Worm (Caenorhabditis elegans) whole organism, L1 larva: Measurements from ENCODE around the gene lro-1.

ENCODE experiments used
- F16B12.6 ChIP-seq: fragments of 150-350 bp; optimal IDR thresholded peaks from 2 replicates; lab custom pipeline; 2014; ENCODE audit warnings: missing biosample characterization, missing genetic modification characterization
- Y116A8C.19 ChIP-seq: sonication (generic microtip); optimal IDR thresholded peaks from 2 replicates; lab custom pipeline; 2016; ENCODE audit warnings: missing compliant biosample characterization, missing genetic modification characterization, borderline replicate concordance
- aha-1 ChIP-seq: fragments of 150-350 bp; optimal IDR thresholded peaks from 2 replicates; lab custom pipeline; 2014; ENCODE audit warnings: missing biosample characterization, missing genetic modification characterization
- aly-2 ChIP-seq: fragments of 150-350 bp; optimal IDR thresholded peaks from 2 replicates; lab custom pipeline; 2014; ENCODE audit warnings: missing biosample characterization, missing genetic modification characterization
- ama-1 ChIP-seq: fragments of 150-350 bp; optimal IDR thresholded peaks from 2 replicates; lab custom pipeline; 2014
- blmp-1 ChIP-seq: fragments of 150-350 bp; optimal IDR thresholded peaks from 2 replicates; lab custom pipeline; 2014; ENCODE audit warnings: missing biosample characterization, missing genetic modification characterization
- ceh-8 ChIP-seq: fragments of 200-800 bp; sonication (Bioruptor generic); optimal IDR thresholded peaks from 2 replicates; lab custom pipeline; 2018; ENCODE audit warnings: mild to moderate bottlenecking, missing genetic modification characterization, moderate library complexity, missing compliant biosample characterization
- ceh-82 ChIP-seq, 3 experiments: fragments of 150-350 bp in 1 of 3; sonication (generic microtip) in 2 of 3; optimal IDR thresholded peaks; 2 replicates each; lab custom pipeline; 2014 to 2017; ENCODE audit warnings: missing biosample characterization in 3 of 3, missing genetic modification characterization in 3 of 3
- ceh-88 ChIP-seq: fragments of 200-800 bp; sonication (Bioruptor generic); IDR thresholded peaks from 2 replicates; pipeline ENCODE4 v1.3.6; 2022; ENCODE audit warnings: missing genetic modification characterization, missing compliant biosample characterization
- efl-3 ChIP-seq: fragments of 200-800 bp; sonication (Bioruptor generic); optimal IDR thresholded peaks from 2 replicates; lab custom pipeline; 2018; ENCODE audit warnings: mild to moderate bottlenecking, missing genetic modification characterization, missing compliant biosample characterization
- elt-2 ChIP-seq: sonication (generic microtip); optimal IDR thresholded peaks from 2 replicates; lab custom pipeline; 2016; ENCODE audit warnings: missing genetic modification characterization, mild to moderate bottlenecking, inconsistent platforms, missing compliant biosample characterization, missing genetic modification reagents
- elt-3 ChIP-seq, 6 experiments: fragments of 150-350 bp in 1 of 6; sonication (generic microtip); optimal IDR thresholded peaks; 2 replicates each; lab custom pipeline; 2017 to 2018; ENCODE audit warnings: missing biosample characterization in 6 of 6, missing genetic modification characterization in 6 of 6, inconsistent platforms in 1 of 6
- fkh-10 ChIP-seq: sonication (generic microtip); optimal IDR thresholded peaks from 2 replicates; lab custom pipeline; 2017; ENCODE audit warnings: missing biosample characterization, missing genetic modification reagents, missing genetic modification characterization
- fkh-8 ChIP-seq: sonication (generic microtip); optimal IDR thresholded peaks from 2 replicates; lab custom pipeline; 2016; ENCODE audit warnings: mild to moderate bottlenecking, missing genetic modification characterization, missing compliant biosample characterization
- fos-1 ChIP-seq: fragments of 150-350 bp; optimal IDR thresholded peaks from 2 replicates; lab custom pipeline; 2014; ENCODE audit warnings: missing biosample characterization, missing genetic modification characterization
- grh-1 ChIP-seq: fragments of 200-800 bp; sonication (Bioruptor generic); IDR thresholded peaks from 2 replicates; pipeline ENCODE4 v1.3.6; 2022; ENCODE audit warnings: missing genetic modification reagents, missing genetic modification characterization, missing compliant biosample characterization
- hlh-17 ChIP-seq: fragments of 200-800 bp; sonication (Bioruptor generic); optimal IDR thresholded peaks from 2 replicates; lab custom pipeline; 2018; ENCODE audit warnings: missing genetic modification characterization, mild to moderate bottlenecking, missing compliant biosample characterization, moderate library complexity, borderline replicate concordance
- irx-1 ChIP-seq: sonication (generic microtip); optimal IDR thresholded peaks from 2 replicates; lab custom pipeline; 2016; ENCODE audit warnings: missing genetic modification characterization, missing compliant biosample characterization
- isw-1 ChIP-seq: fragments of 200-800 bp; sonication (Bioruptor generic); IDR thresholded peaks from 2 replicates; pipeline ENCODE4 v1.3.6; 2022; ENCODE audit warnings: missing genetic modification characterization, missing compliant biosample characterization
- lin-13 ChIP-seq: fragments of 150-350 bp; optimal IDR thresholded peaks from 2 replicates; lab custom pipeline; 2014; ENCODE audit warnings: missing biosample characterization, missing genetic modification reagents, missing genetic modification characterization
- lin-14 ChIP-seq: fragments of 200-800 bp; sonication (Bioruptor generic); optimal IDR thresholded peaks from 2 replicates; lab custom pipeline; 2018; ENCODE audit warnings: mild to moderate bottlenecking, missing genetic modification characterization, moderate library complexity, missing compliant biosample characterization
- lin-15B ChIP-seq: fragments of 150-350 bp; sonication (generic microtip); optimal IDR thresholded peaks from 3 replicates; lab custom pipeline; 2014; ENCODE audit warnings: missing biosample characterization, missing genetic modification characterization
- lin-35 ChIP-seq, 2 experiments: fragments of 150-350 bp; optimal IDR thresholded peaks; 2 replicates each; lab custom pipeline; 2014; ENCODE audit warnings: missing biosample characterization in 2 of 2, missing genetic modification characterization in 2 of 2, missing genetic modification reagents in 2 of 2
- lin-39 ChIP-seq: fragments of 150-350 bp; optimal IDR thresholded peaks from 2 replicates; lab custom pipeline; 2014; ENCODE audit warnings: missing biosample characterization, missing genetic modification reagents, missing genetic modification characterization
- mab-9 ChIP-seq: fragments of 200-800 bp; sonication (Bioruptor generic); IDR thresholded peaks from 2 replicates; pipeline ENCODE4 v1.3.6; 2022; ENCODE audit warnings: missing genetic modification reagents, missing genetic modification characterization, missing compliant biosample characterization
- mdl-1 ChIP-seq, 2 experiments: fragments of 150-350 bp; optimal IDR thresholded peaks; 2 replicates each; lab custom pipeline; 2014 to 2017; ENCODE audit warnings: missing biosample characterization in 2 of 2, missing genetic modification characterization in 2 of 2, inconsistent platforms in 1 of 2
- mef-2 ChIP-seq: fragments of 150-350 bp; optimal IDR thresholded peaks from 2 replicates; lab custom pipeline; 2014; ENCODE audit warnings: missing biosample characterization, missing genetic modification characterization
- nhr-11 ChIP-seq: fragments of 150-350 bp; optimal IDR thresholded peaks from 2 replicates; lab custom pipeline; 2014; ENCODE audit warnings: missing biosample characterization, missing genetic modification characterization
- nhr-19 ChIP-seq: fragments of 200-800 bp; sonication (Bioruptor generic); conservative IDR thresholded peaks from 2 replicates; pipeline ENCODE4 v1.3.6; 2022; ENCODE audit warnings: missing genetic modification characterization, missing compliant biosample characterization
- nhr-20 ChIP-seq: sonication (generic microtip); optimal IDR thresholded peaks from 2 replicates; lab custom pipeline; 2016; ENCODE audit warnings: mild to moderate bottlenecking, missing genetic modification characterization, missing compliant biosample characterization
- nhr-47 ChIP-seq: sonication (generic microtip); optimal IDR thresholded peaks from 2 replicates; lab custom pipeline; 2016; ENCODE audit warnings: mild to moderate bottlenecking, missing genetic modification characterization, moderate library complexity, missing compliant biosample characterization
- nhr-71 ChIP-seq: sonication (generic microtip); optimal IDR thresholded peaks from 2 replicates; lab custom pipeline; 2016; ENCODE audit warnings: mild to moderate bottlenecking, missing genetic modification characterization, moderate library complexity, missing compliant biosample characterization
- nhr-77 ChIP-seq: fragments of 150-350 bp; optimal IDR thresholded peaks from 2 replicates; lab custom pipeline; 2014; ENCODE audit warnings: missing biosample characterization, missing genetic modification characterization
- nhr-85 ChIP-seq: sonication (generic microtip); peaks from one replicate; lab custom pipeline; 2016; ENCODE audit warnings: missing genetic modification characterization, inconsistent platforms, missing compliant biosample characterization
- nhr-90 ChIP-seq: sonication (generic microtip); optimal IDR thresholded peaks from 2 replicates; lab custom pipeline; 2016; ENCODE audit warnings: mild to moderate bottlenecking, missing genetic modification characterization, missing compliant biosample characterization; ENCODE audit not compliant: poor library complexity
- pag-3 ChIP-seq: sonication (generic microtip); optimal IDR thresholded peaks from 2 replicates; lab custom pipeline; 2017; ENCODE audit warnings: missing genetic modification characterization, mild to moderate bottlenecking, missing compliant biosample characterization, antibody characterized with exemption, borderline replicate concordance; ENCODE audit not compliant: insufficient read depth
- pax-3 ChIP-seq: fragments of 200-800 bp; sonication (Bioruptor generic); optimal IDR thresholded peaks from 2 replicates; lab custom pipeline; 2018; ENCODE audit warnings: mild to moderate bottlenecking, missing genetic modification characterization, moderate library complexity, missing compliant biosample characterization
- pqm-1 ChIP-seq: sonication (generic microtip); optimal IDR thresholded peaks from 3 replicates; lab custom pipeline; 2017; ENCODE audit warnings: missing biosample characterization, missing genetic modification characterization
- rnt-1 ChIP-seq: sonication (generic microtip); optimal IDR thresholded peaks from 2 replicates; lab custom pipeline; 2016; ENCODE audit warnings: mild to moderate bottlenecking, missing genetic modification characterization, moderate library complexity, missing compliant biosample characterization
- snpc-4 ChIP-seq: fragments of 150-350 bp; optimal IDR thresholded peaks from 2 replicates; lab custom pipeline; 2014; ENCODE audit warnings: missing biosample characterization, missing genetic modification characterization
- snu-23 ChIP-seq: sonication (generic microtip); optimal IDR thresholded peaks from 2 replicates; lab custom pipeline; 2016; ENCODE audit warnings: missing genetic modification characterization, missing compliant biosample characterization
- sox-4 ChIP-seq: sonication (generic microtip); optimal IDR thresholded peaks from 2 replicates; lab custom pipeline; 2016; ENCODE audit warnings: missing genetic modification characterization, missing compliant biosample characterization
- sptf-1 ChIP-seq: fragments of 150-350 bp; optimal IDR thresholded peaks from 2 replicates; lab custom pipeline; 2014; ENCODE audit warnings: missing biosample characterization, missing genetic modification characterization
- swsn-7 ChIP-seq: sonication (generic microtip); optimal IDR thresholded peaks from 2 replicates; lab custom pipeline; 2016; ENCODE audit warnings: missing genetic modification characterization, missing compliant biosample characterization
- tbx-2 ChIP-seq: sonication (generic microtip); optimal IDR thresholded peaks from 2 replicates; lab custom pipeline; 2016; ENCODE audit warnings: missing genetic modification characterization, missing compliant biosample characterization
- unc-130 ChIP-seq: fragments of 150-350 bp; optimal IDR thresholded peaks from 2 replicates; lab custom pipeline; 2017; ENCODE audit warnings: missing biosample characterization, missing genetic modification characterization, inconsistent platforms
- xbp-1 ChIP-seq: sonication (generic microtip); optimal IDR thresholded peaks from 2 replicates; lab custom pipeline; 2016; ENCODE audit warnings: missing genetic modification characterization, missing compliant biosample characterization
- zag-1 ChIP-seq: fragments of 150-350 bp; optimal IDR thresholded peaks from 2 replicates; lab custom pipeline; 2014; ENCODE audit warnings: missing biosample characterization, missing genetic modification characterization
- ztf-11 ChIP-seq, 2 experiments: sonication (generic microtip); optimal IDR thresholded peaks; 2 replicates each; lab custom pipeline; 2016 to 2017; ENCODE audit warnings: missing genetic modification characterization in 2 of 2, missing biosample characterization in 1 of 2, missing compliant biosample characterization in 1 of 2

The lro-1 gene

DNA sequence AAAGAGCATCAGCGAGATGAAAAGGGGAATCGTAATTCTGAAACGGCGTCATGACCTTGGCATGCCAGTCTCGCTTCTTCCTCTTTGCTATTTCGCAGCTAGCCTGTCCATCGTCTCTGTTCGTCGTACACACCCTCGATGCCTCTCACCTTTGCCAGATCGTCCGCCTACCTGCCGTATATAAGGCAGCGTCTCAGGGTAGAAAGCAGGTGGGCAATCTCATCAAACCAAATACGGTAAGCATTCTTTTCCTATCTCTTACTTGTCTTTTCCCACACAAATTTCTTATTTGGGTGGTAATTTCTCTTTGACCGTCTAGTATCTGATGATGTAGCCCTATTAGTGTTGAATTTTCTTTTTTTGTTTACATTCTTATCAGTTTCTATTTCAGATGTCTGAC lies 7.7 kb downstream of the lro-1 start, which contains the start of gene col-166 (continued):
- TF ChIP-seq unc-130 (tag; lab: Kevin White, UChicago) (no peak), ztf-11 (tag; optimal IDR thresholded peaks at IDR 0.05; lab: Kevin White, UChicago) (no peak), sptf-1 (tag; lab: Kevin White, UChicago) (no peak), xbp-1 (tag; lab: Kevin White, UChicago) (no peak), isw-1 (GFP tag; lab: Robert Waterston, UW) (no peak), elt-2 (tag; lab: Kevin White, UChicago) (no peak), aly-2 (tag; lab: Kevin White, UChicago) (no peak), ceh-88 (no peak), nhr-77 (no peak), swsn-7 (tag; lab: Kevin White, UChicago) (no peak), rnt-1 (tag; lab: Kevin White, UChicago) (no peak), blmp-1 (tag; lab: Kevin White, UChicago) (peak; percentile 30), aha-1 (no peak), pax-3 (tag; lab: Kevin White, UChicago) (no peak), ceh-82 (tag; optimal IDR thresholded peaks at IDR 0.05; lab: Kevin White, UChicago) (no peak), pag-3 (tag; lab: Kevin White, UChicago) (peak; percentile 8), tbx-2 (peak; percentile 43), irx-1 (tag; lab: Kevin White, UChicago) (no peak), lin-13 (GFP tag; lab: Kevin White, UChicago) (no peak), mef-2 (tag; lab: Kevin White, UChicago) (no peak), grh-1 (0 out of 2 replicates have a peak, but pooled peaks have one; percentile 21), nhr-85 (tag; lab: Kevin White, UChicago) (peak; percentile 93), nhr-47 (tag; lab: Kevin White, UChicago) (peak; percentile 52), ama-1 (lab: Kevin White, UChicago) (peak; percentile 64), ceh-8 (GFP tag; lab: Kevin White, UChicago) (no peak), lin-15B (tag; lab: Kevin White, UChicago) (no peak), nhr-20 (tag; lab: Kevin White, UChicago) (peak; percentile 61), mab-9 (GFP tag; lab: Robert Waterston, UW) (no peak), nhr-71 (tag; lab: Kevin White, UChicago) (peak; percentile 56), snu-23 (GFP tag; lab: Kevin White, UChicago) (peak; percentile 64), nhr-19 (GFP tag; lab: Robert Waterston, UW) (peak; percentile 18; the same call in 1 of the 2 replicates), lin-39 (tag; lab: Kevin White, UChicago) (no peak), mdl-1 (tag; optimal IDR thresholded peaks at IDR 0.05; lab: Kevin White, UChicago) (peak in 1 of 2 experiments; percentile 27), nhr-11 (tag; lab: Kevin White, UChicago) (no peak), Y116A8C.19 (tag; lab: Kevin White, UChicago) (no peak), F16B12.6 (no peak), zag-1 (tag; lab: Kevin White, UChicago) (no peak), fos-1 (tag; lab: Kevin White, UChicago) (no peak), sox-4 (tag; lab: Kevin White, UChicago) (no peak), pqm-1 (tag; lab: Kevin White, UChicago) (no peak), fkh-8 (tag; lab: Kevin White, UChicago) (no peak)
- TF ChIP-seq, all 84 proteins: peak for 17

DNA sequence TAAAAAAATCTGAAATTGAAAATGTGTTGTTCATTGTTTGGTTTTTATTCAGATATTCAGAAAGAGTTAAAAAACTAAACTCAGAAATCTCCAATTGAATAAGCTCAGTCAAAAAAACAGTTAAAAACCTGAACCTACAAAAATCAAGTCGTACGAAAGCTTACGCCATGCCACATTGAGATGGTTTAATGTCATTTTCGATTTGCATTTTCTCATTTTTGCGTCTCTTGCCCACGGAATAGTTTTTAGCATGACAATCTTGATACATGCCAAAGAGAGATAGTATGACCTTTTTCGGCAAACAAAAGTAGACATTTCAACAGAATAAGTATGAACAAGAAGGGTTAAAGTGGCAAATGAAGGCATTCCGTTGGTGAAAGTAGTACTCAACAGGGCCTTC lies 9.1 kb downstream of the lro-1 start:
- TF ChIP-seq nhr-71 (tag; lab: Kevin White, UChicago) (peak; percentile 13), ama-1 (lab: Kevin White, UChicago) (peak; percentile 79), snpc-4 (tag; lab: Kevin White, UChicago) (no peak), nhr-11 (tag; lab: Kevin White, UChicago) (no peak), lin-35 (GFP tag; optimal IDR thresholded peaks at IDR 0.05; lab: Kevin White, UChicago) (no peak), lin-15B (tag; lab: Kevin White, UChicago) (no peak), fkh-8 (tag; lab: Kevin White, UChicago) (no peak), nhr-19 (GFP tag; lab: Robert Waterston, UW) (0 out of 2 replicates have a peak, but pooled peaks have one; percentile 17), efl-3 (GFP tag; lab: Kevin White, UChicago) (no peak), hlh-17 (GFP tag; lab: Kevin White, UChicago) (no peak), aly-2 (tag; lab: Kevin White, UChicago) (peak; percentile 56), fkh-10 (GFP tag; lab: Kevin White, UChicago) (no peak), nhr-90 (tag; lab: Kevin White, UChicago) (peak; percentile 29), elt-3 (tag; optimal IDR thresholded peaks at IDR 0.05; lab: Kevin White, UChicago) (peak in 1 of 6 experiments; percentile 53), nhr-85 (tag; lab: Kevin White, UChicago) (peak; percentile 77), pax-3 (tag; lab: Kevin White, UChicago) (no peak), blmp-1 (tag; lab: Kevin White, UChicago) (peak; percentile 3), nhr-47 (tag; lab: Kevin White, UChicago) (peak; percentile 34), ceh-88 (no peak), lin-14 (GFP tag; lab: Kevin White, UChicago) (peak; percentile 28)
